Worm (Caenorhabditis elegans) whole organism, early embryonic: Measurements from ENCODE around the gene B0212.3.

Source experiments
- F13C5.2 ChIP-seq: sonication (generic microtip); optimal IDR thresholded peaks from 2 replicates; lab custom pipeline; 2017; ENCODE audit warnings: mild to moderate bottlenecking, missing genetic modification characterization, inconsistent platforms, missing compliant biosample characterization
- ama-1 ChIP-seq: fragments of 150-350 bp; optimal IDR thresholded peaks from 2 replicates; lab custom pipeline; 2014
- flt-1 ChIP-seq: fragments of 200-800 bp; sonication (Bioruptor generic); IDR thresholded peaks from 2 replicates; pipeline ENCODE4 v1.3.6; 2022; ENCODE audit warnings: missing genetic modification characterization, missing compliant biosample characterization
- hmg-4 ChIP-seq: fragments of 200-800 bp; sonication (Bioruptor generic); optimal IDR thresholded peaks from 2 replicates; lab custom pipeline; 2018; ENCODE audit warnings: mild to moderate bottlenecking, missing genetic modification characterization, missing compliant biosample characterization
- pes-1 ChIP-seq: fragments of 200-800 bp; sonication (Bioruptor generic); IDR thresholded peaks from 2 replicates; pipeline ENCODE4 v1.3.6; 2022; ENCODE audit warnings: missing genetic modification reagents, missing genetic modification characterization, missing compliant biosample characterization
- sea-1 ChIP-seq: fragments of 200-800 bp; sonication (Bioruptor generic); conservative IDR thresholded peaks from 2 replicates; pipeline ENCODE4 v1.3.6; 2022; ENCODE audit warnings: missing genetic modification characterization, missing compliant biosample characterization
- tbx-11 ChIP-seq: fragments of 200-800 bp; sonication (Bioruptor generic); IDR thresholded peaks from 2 replicates; pipeline ENCODE4 v1.3.6; 2022; ENCODE audit warnings: missing genetic modification characterization, missing compliant biosample characterization

ce11 chrIV:3564901-3565300, 24.9 kb downstream of the B0212.3 start, which contains the start of gene sre-5:
- TF ChIP-seq pes-1 (GFP tag; lab: Robert Waterston, UW) (no peak), flt-1 (GFP tag; lab: Robert Waterston, UW) (no peak), F13C5.2 (tag; lab: Kevin White, UChicago) (no peak), sea-1 (GFP tag; lab: Robert Waterston, UW) (no peak), ama-1 (lab: Kevin White, UChicago) (no peak), tbx-11 (no peak), hmg-4 (GFP tag; lab: Kevin White, UChicago) (no peak)
